Fruit fly (Drosophila melanogaster) whole organism, embryonic: ENCODE measurements around the gene Nopp140.
A peak's percentile ranks its signal among the peaks of the same experiment; 100 is the strongest.

Source experiments
- B-H1 ChIP-seq: fragments of 200-800 bp; sonication (Bioruptor generic); IDR thresholded peaks from 3 replicates; pipeline ENCODE4 v1.3.6; 2022; ENCODE audit warnings: missing biosample characterization, missing genetic modification characterization
- CG10321 ChIP-seq: fragments of 200-800 bp; sonication (Bioruptor generic); IDR thresholded peaks from 2 replicates; pipeline ENCODE4 v1.3.6; 2022; ENCODE audit warnings: missing biosample characterization, missing genetic modification characterization
- CG10366 ChIP-seq: fragments of 200-800 bp; sonication (Bioruptor generic); IDR thresholded peaks from 2 replicates; pipeline ENCODE4 v1.3.6; 2022; ENCODE audit warnings: missing biosample characterization, missing genetic modification characterization
- CG12219 ChIP-seq: fragments of 200-800 bp; sonication (Bioruptor generic); optimal IDR thresholded peaks from 3 replicates; lab custom pipeline; 2018; ENCODE audit warnings: missing biosample characterization, mild to moderate bottlenecking, missing genetic modification characterization
- CG12391 ChIP-seq: fragments of 200-800 bp; sonication (Bioruptor generic); optimal IDR thresholded peaks from 3 replicates; lab custom pipeline; 2018; ENCODE audit warnings: missing biosample characterization, mild to moderate bottlenecking, missing genetic modification characterization, moderate library complexity
- CG12744 ChIP-seq: fragments of 200-800 bp; sonication (Bioruptor generic); optimal IDR thresholded peaks from 2 replicates; lab custom pipeline; 2016; ENCODE audit warnings: missing biosample characterization, missing genetic modification characterization
- CG13296 ChIP-seq: fragments of 200-800 bp; sonication (Bioruptor generic); optimal IDR thresholded peaks from 3 replicates; lab custom pipeline; 2018; ENCODE audit warnings: missing biosample characterization, mild to moderate bottlenecking, missing genetic modification characterization
- CG15011 ChIP-seq: fragments of 200-800 bp; sonication (Bioruptor generic); optimal IDR thresholded peaks from 3 replicates; lab custom pipeline; 2018; ENCODE audit warnings: missing biosample characterization, mild to moderate bottlenecking, missing genetic modification characterization
- CG1602 ChIP-seq: fragments of 200-800 bp; sonication (Bioruptor generic); optimal IDR thresholded peaks from 3 replicates; lab custom pipeline; 2016; ENCODE audit warnings: missing biosample characterization, missing genetic modification characterization
- CG17186 ChIP-seq: fragments of 200-800 bp; sonication (Bioruptor generic); optimal IDR thresholded peaks from 3 replicates; lab custom pipeline; 2017; ENCODE audit warnings: missing biosample characterization, missing genetic modification reagents, missing genetic modification characterization
- CG17359 ChIP-seq: fragments of 200-800 bp; sonication (Bioruptor generic); optimal IDR thresholded peaks from 3 replicates; lab custom pipeline; 2018; ENCODE audit warnings: missing biosample characterization, mild to moderate bottlenecking, missing genetic modification characterization, moderate library complexity
- CG17829 ChIP-seq: fragments of 200-800 bp; optimal IDR thresholded peaks from 2 replicates; lab custom pipeline; 2019; ENCODE audit warnings: missing biosample characterization, mild to moderate bottlenecking, missing genetic modification characterization, moderate library complexity
- CG18011 ChIP-seq: fragments of 200-800 bp; sonication (Bioruptor generic); optimal IDR thresholded peaks from 2 replicates; lab custom pipeline; 2017; ENCODE audit warnings: missing biosample characterization, missing genetic modification characterization, mild to moderate bottlenecking, moderate library complexity, missing genotype
- CG18599 ChIP-seq: fragments of 200-800 bp; sonication (Bioruptor generic); optimal IDR thresholded peaks from 3 replicates; lab custom pipeline; 2017; ENCODE audit warnings: missing biosample characterization, missing genetic modification characterization, mild to moderate bottlenecking, moderate library complexity, missing genetic modification reagents
- CG30020 ChIP-seq: fragments of 200-800 bp; optimal IDR thresholded peaks from 2 replicates; lab custom pipeline; 2019; ENCODE audit warnings: missing biosample characterization, mild to moderate bottlenecking, missing genetic modification characterization, moderate library complexity
- CG30403 ChIP-seq: fragments of 200-800 bp; sonication (Bioruptor generic); optimal IDR thresholded peaks from 3 replicates; lab custom pipeline; 2016; ENCODE audit warnings: missing biosample characterization, missing genetic modification characterization
- CG32532 ChIP-seq: fragments of 200-800 bp; sonication (Bioruptor generic); IDR thresholded peaks from 2 replicates; pipeline ENCODE4 v1.3.6; 2022; ENCODE audit warnings: missing biosample characterization, missing genetic modification characterization
- CG33213 ChIP-seq: fragments of 200-800 bp; sonication (Bioruptor generic); optimal IDR thresholded peaks from 3 replicates; lab custom pipeline; 2016; ENCODE audit warnings: missing biosample characterization, missing genetic modification characterization
- CG3407 ChIP-seq: fragments of 200-800 bp; sonication (Bioruptor generic); optimal IDR thresholded peaks from 2 replicates; lab custom pipeline; 2018; ENCODE audit warnings: missing biosample characterization, mild to moderate bottlenecking, missing genetic modification characterization
- CG34422 ChIP-seq: fragments of 200-800 bp; sonication (Bioruptor generic); IDR thresholded peaks from 3 replicates; pipeline ENCODE4 v1.3.6; 2022; ENCODE audit warnings: missing biosample characterization, missing genetic modification characterization
- CG6689 ChIP-seq: fragments of 200-800 bp; sonication (Bioruptor generic); IDR thresholded peaks from 2 replicates; pipeline ENCODE4 v1.3.6; 2022; ENCODE audit warnings: missing biosample characterization, missing genetic modification characterization
- CG6765 ChIP-seq: fragments of 200-800 bp; sonication (Bioruptor generic); optimal IDR thresholded peaks from 3 replicates; lab custom pipeline; 2017; ENCODE audit warnings: missing biosample characterization, mild to moderate bottlenecking, missing genetic modification characterization
- CG7786 ChIP-seq: fragments of 200-800 bp; sonication (Bioruptor generic); optimal IDR thresholded peaks from 2 replicates; lab custom pipeline; 2016; ENCODE audit warnings: missing biosample characterization, missing genetic modification characterization
- CG7839 ChIP-seq: fragments of 200-800 bp; sonication (Bioruptor generic); optimal IDR thresholded peaks from 3 replicates; lab custom pipeline; 2018; ENCODE audit warnings: missing biosample characterization, mild to moderate bottlenecking, missing genetic modification characterization, moderate library complexity
- CG8290 ChIP-seq, 3 experiments: fragments of 200-800 bp; sonication (Bioruptor generic); optimal IDR thresholded peaks; 2 replicates each; lab custom pipeline; 2016 to 2019; ENCODE audit warnings: missing biosample characterization in 3 of 3, missing genetic modification characterization in 3 of 3, mild to moderate bottlenecking in 2 of 3, moderate library complexity in 1 of 3
- CG9876 ChIP-seq: fragments of 200-800 bp; sonication (Bioruptor generic); optimal IDR thresholded peaks from 2 replicates; lab custom pipeline; 2016; ENCODE audit warnings: missing biosample characterization, missing genetic modification characterization
- Dref ChIP-seq: fragments of 200-800 bp; sonication (Bioruptor generic); IDR thresholded peaks from 2 replicates; pipeline ENCODE4 v1.3.6; 2022; ENCODE audit warnings: missing biosample characterization, missing genetic modification characterization
- E2f2 ChIP-seq: fragments of 200-800 bp; sonication (Bioruptor generic); IDR thresholded peaks from 2 replicates; pipeline ENCODE4 v1.3.6; 2022; ENCODE audit warnings: missing biosample characterization, missing genetic modification characterization
- Fer1 ChIP-seq: fragments of 200-800 bp; sonication (Bioruptor generic); optimal IDR thresholded peaks from 2 replicates; lab custom pipeline; 2017; ENCODE audit warnings: missing biosample characterization, mild to moderate bottlenecking, missing genetic modification characterization
- Hr78 ChIP-seq, 2 experiments: fragments of 200-800 bp in 1 of 2; fragments of >200 bp in 1 of 2; sonication (Bioruptor generic) in 1 of 2; optimal IDR thresholded peaks; 2 replicates each; lab custom pipeline; 2017 to 2019; ENCODE audit warnings: missing biosample characterization in 2 of 2, missing genetic modification characterization in 2 of 2, mild to moderate bottlenecking in 1 of 2, moderate library complexity in 1 of 2
- Med ChIP-seq: fragments of 200-800 bp; sonication (Bioruptor generic); peaks from one replicate; lab custom pipeline; 2016; ENCODE audit warnings: missing biosample characterization, missing genetic modification characterization, mild to moderate bottlenecking, inconsistent platforms, moderate library complexity
- Myb ChIP-seq: fragments of 200-800 bp; sonication (Bioruptor generic); optimal IDR thresholded peaks from 2 replicates; lab custom pipeline; 2016; ENCODE audit warnings: missing biosample characterization, missing genetic modification characterization
- NfI ChIP-seq: fragments of 200-800 bp; sonication (Bioruptor generic); optimal IDR thresholded peaks from 3 replicates; lab custom pipeline; 2018; ENCODE audit warnings: missing biosample characterization, mild to moderate bottlenecking, missing genetic modification characterization, moderate library complexity
- Rfx ChIP-seq: fragments of 200-800 bp; sonication (Bioruptor generic); IDR thresholded peaks from 2 replicates; pipeline ENCODE4 v1.3.6; 2022; ENCODE audit warnings: missing biosample characterization, missing genetic modification characterization
- YL-1 ChIP-seq: fragments of 200-800 bp; sonication (Bioruptor generic); optimal IDR thresholded peaks from 3 replicates; lab custom pipeline; 2017; ENCODE audit warnings: missing biosample characterization, mild to moderate bottlenecking, missing genetic modification characterization
- bbx ChIP-seq: fragments of 200-800 bp; sonication (Bioruptor generic); IDR thresholded peaks from 2 replicates; pipeline ENCODE4 v1.3.6; 2022; ENCODE audit warnings: missing biosample characterization, missing genetic modification characterization; ENCODE audit not compliant: partially characterized antibody
- ftz-f1 ChIP-seq: fragments of 200-800 bp; sonication (Bioruptor generic); optimal IDR thresholded peaks from 2 replicates; lab custom pipeline; 2016; ENCODE audit warnings: missing biosample characterization, missing genetic modification characterization
- gem ChIP-seq: fragments of 200-800 bp; sonication (Bioruptor generic); optimal IDR thresholded peaks from 2 replicates; lab custom pipeline; 2019; ENCODE audit warnings: missing biosample characterization, mild to moderate bottlenecking, missing genetic modification characterization, moderate library complexity
- gfzf ChIP-seq: fragments of 200-800 bp; sonication (Bioruptor generic); optimal IDR thresholded peaks from 2 replicates; lab custom pipeline; 2016; ENCODE audit warnings: missing biosample characterization, mild to moderate bottlenecking, missing genetic modification characterization, moderate library complexity
- hth ChIP-seq: fragments of >200 bp; optimal IDR thresholded peaks from 2 replicates; lab custom pipeline; 2017; ENCODE audit warnings: inconsistent platforms
- ind ChIP-seq: fragments of 200-800 bp; sonication (Bioruptor generic); optimal IDR thresholded peaks from 3 replicates; lab custom pipeline; 2016; ENCODE audit warnings: missing biosample characterization, missing genetic modification characterization
- lbe ChIP-seq: fragments of 200-800 bp; sonication (Bioruptor generic); optimal IDR thresholded peaks from 2 replicates; lab custom pipeline; 2016; ENCODE audit warnings: missing biosample characterization, mild to moderate bottlenecking, missing genetic modification characterization
- odd ChIP-seq: fragments of 200-800 bp; sonication (Bioruptor generic); optimal IDR thresholded peaks from 2 replicates; lab custom pipeline; 2017; ENCODE audit warnings: missing biosample characterization, mild to moderate bottlenecking, missing genetic modification characterization
- pan ChIP-seq, 4 experiments: fragments of >200 bp in 3 of 4; fragments of 200-800 bp in 1 of 4; sonication (Bioruptor generic) in 1 of 4; optimal IDR thresholded peaks in 3 of 4; IDR thresholded peaks in 1 of 4; 2 replicates each; pipeline versions ENCODE4 v1.3.6 to Lab custom; 2017 to 2022; ENCODE audit warnings: missing biosample characterization in 2 of 4, missing genetic modification characterization in 2 of 4, mixed read lengths in 1 of 4
- phol ChIP-seq: fragments of 200-800 bp; sonication (Bioruptor generic); optimal IDR thresholded peaks from 3 replicates; lab custom pipeline; 2018; ENCODE audit warnings: missing biosample characterization, mild to moderate bottlenecking, missing genetic modification characterization, moderate library complexity
- repo ChIP-seq: fragments of 200-800 bp; sonication (Bioruptor generic); optimal IDR thresholded peaks from 2 replicates; lab custom pipeline; 2016; ENCODE audit warnings: missing biosample characterization, missing genetic modification characterization
- tll ChIP-seq, 2 experiments: fragments of 200-800 bp in 1 of 2; fragments of >200 bp in 1 of 2; sonication (Bioruptor generic) in 1 of 2; optimal IDR thresholded peaks; 2 replicates each; lab custom pipeline; 2017 to 2019; ENCODE audit warnings: missing biosample characterization in 2 of 2, missing genetic modification characterization in 2 of 2, mild to moderate bottlenecking in 1 of 2, moderate library complexity in 1 of 2
- wor ChIP-seq: fragments of 200-800 bp; sonication (Bioruptor generic); IDR thresholded peaks from 2 replicates; pipeline ENCODE4 v1.3.6; 2022; ENCODE audit warnings: missing biosample characterization, missing genetic modification characterization
- zen ChIP-seq: fragments of 200-800 bp; sonication (Bioruptor generic); optimal IDR thresholded peaks from 3 replicates; lab custom pipeline; 2018; ENCODE audit warnings: missing biosample characterization, mild to moderate bottlenecking, missing genetic modification characterization, moderate library complexity
- zfh1 ChIP-seq: fragments of 200-800 bp; sonication (Bioruptor generic); IDR thresholded peaks from 3 replicates; pipeline ENCODE4 v1.3.6; 2022; ENCODE audit warnings: missing biosample characterization, missing genetic modification characterization

Nopp140 gene

DNA sequence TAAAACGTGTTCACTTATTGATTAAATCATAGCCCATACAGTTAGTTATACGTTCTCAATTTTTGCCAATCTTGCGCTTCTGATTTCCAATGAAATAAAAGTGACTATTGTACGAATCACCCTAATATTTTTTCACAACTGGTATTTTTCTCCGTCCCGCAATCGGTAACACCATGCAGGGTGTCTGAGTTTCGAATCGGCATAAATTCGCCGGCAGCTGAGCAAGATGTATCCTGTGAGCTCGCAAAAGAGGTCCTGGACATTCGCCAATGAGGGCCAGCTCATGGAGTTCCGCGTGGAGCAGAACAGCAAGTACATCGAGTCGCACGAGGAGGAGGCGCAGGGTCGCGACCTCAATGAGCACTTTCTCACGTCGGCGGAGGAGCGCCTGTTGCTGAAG, 10.8 kb upstream of the Nopp140 start, which contains the start of gene CycH (continued):
- TF ChIP-seq CG8290 (GFP tag; optimal IDR thresholded peaks at IDR 0.05; lab: Kevin White, UChicago): peak; percentile 5
- no peak for TF ChIP-seq CG8290 (tag; optimal IDR thresholded peaks at IDR 0.05; lab: Kevin White, UChicago)
- 0 out of 2 replicates have a peak, but pooled peaks have one; percentile 19 for TF ChIP-seq CG6689 (GFP tag; lab: Robert Waterston, UW)
- TF ChIP-seq CG30020 (tag; lab: Kevin White, UChicago): peak; percentile 56
- peak; percentile 2 for TF ChIP-seq CG1602 (GFP tag; lab: Kevin White, UChicago)
- peak in 1 of 2 experiments; percentile 26 for TF ChIP-seq Hr78 (GFP tag; optimal IDR thresholded peaks at IDR 0.05; lab: Kevin White, UChicago)
- peak; percentile 1 for TF ChIP-seq ind (GFP tag; lab: Kevin White, UChicago)
- TF ChIP-seq gem (tag; lab: Kevin White, UChicago): no peak
- TF ChIP-seq zen: peak; percentile 19
- no peak; the same call in 1 of the 2 replicates for TF ChIP-seq Rfx (GFP tag; lab: Robert Waterston, UW)
- no peak for TF ChIP-seq CG6765 (GFP tag; lab: Kevin White, UChicago)
- no peak for TF ChIP-seq CG3407 (GFP tag; lab: Kevin White, UChicago)
- TF ChIP-seq CG10321 (GFP tag; lab: Robert Waterston, UW): 0 out of 2 replicates have a peak, but pooled peaks have one; percentile 20
- peak; percentile 63 for TF ChIP-seq CG17829 (tag; lab: Kevin White, UChicago)
- TF ChIP-seq CG7786: peak; percentile 32
- TF ChIP-seq CG12391 (tag; lab: Kevin White, UChicago): peak; percentile 66
- TF ChIP-seq E2f2 (GFP tag; lab: Robert Waterston, UW): peak; percentile 68
- peak; percentile 62 for TF ChIP-seq CG30403 (GFP tag; lab: Kevin White, UChicago)
- peak; percentile 24 for TF ChIP-seq Myb (GFP tag; lab: Kevin White, UChicago)
- no peak for TF ChIP-seq Fer1
- TF ChIP-seq CG34422: peak; percentile 73; the same call in 2 of the 3 replicates
- peak; percentile 32; the same call in 1 of the 2 replicates for TF ChIP-seq CG10366 (GFP tag; lab: Robert Waterston, UW)
- peak; percentile 25 for TF ChIP-seq ftz-f1 (GFP tag; lab: Kevin White, UChicago)
- no peak for TF ChIP-seq CG33213
- no peak for TF ChIP-seq odd (GFP tag; lab: Kevin White, UChicago)
- peak; percentile 89 for TF ChIP-seq Med (GFP tag; lab: Kevin White, UChicago)
- peak; percentile 8 for TF ChIP-seq CG17186 (GFP tag; lab: Kevin White, UChicago)
- no peak for TF ChIP-seq pan (optimal IDR thresholded peaks at IDR 0.05; lab: Kevin White, UChicago)
- no peak for TF ChIP-seq pan (GFP tag; optimal IDR thresholded peaks at IDR 0.05 in 1 of 2, IDR thresholded peaks at IDR 0.05 in 1 of 2)
- peak; percentile 8 for TF ChIP-seq CG12744 (GFP tag; lab: Kevin White, UChicago)
- peak; percentile 79 for TF ChIP-seq gfzf (GFP tag; lab: Kevin White, UChicago)

- TF ChIP-seq hth (lab: Kevin White, UChicago) (no peak), CG32532 (GFP tag; lab: Robert Waterston, UW) (no peak), CG12219 (GFP tag; lab: Kevin White, UChicago) (no peak), lbe (GFP tag; lab: Kevin White, UChicago) (peak; percentile 19), CG18599 (GFP tag; lab: Kevin White, UChicago) (no peak), zfh1 (GFP tag; lab: Robert Waterston, UW) (no peak), YL-1 (GFP tag; lab: Kevin White, UChicago) (peak; percentile 42), CG18011 (GFP tag; lab: Kevin White, UChicago) (no peak), bbx (GFP tag; lab: Robert Waterston, UW) (no peak), CG15011 (GFP tag; lab: Kevin White, UChicago) (no peak), CG7839 (tag; lab: Kevin White, UChicago) (no peak), CG17359 (tag; lab: Kevin White, UChicago) (no peak), CG9876 (GFP tag; lab: Kevin White, UChicago) (no peak), NfI (GFP tag; lab: Kevin White, UChicago) (no peak), CG13296 (GFP tag; lab: Kevin White, UChicago) (no peak), Dref (GFP tag; lab: Robert Waterston, UW) (no peak), phol (no peak), tll (GFP tag; optimal IDR thresholded peaks at IDR 0.05; lab: Kevin White, UChicago) (no peak), wor (GFP tag; lab: Robert Waterston, UW) (no peak), B-H1 (GFP tag; lab: Robert Waterston, UW) (no peak), repo (GFP tag; lab: Kevin White, UChicago) (no peak)
Observed at dm6 chr3L:21823236-21823635, 9.3 kb upstream of the Nopp140 start, which contains the start of gene CG7407. Gene CG7407, plus strand, starts transcription at chr3L:21823461.
